Worm (Caenorhabditis elegans) whole organism, L1 larva: ENCODE data around the gene flp-21.

ENCODE experiments used
- C34B4.2 ChIP-seq: sonication (generic microtip); optimal IDR thresholded peaks from 2 replicates; lab custom pipeline; 2017; ENCODE audit warnings: mild to moderate bottlenecking, missing genetic modification characterization, missing compliant biosample characterization
- aha-1 ChIP-seq: fragments of 150-350 bp; optimal IDR thresholded peaks from 2 replicates; lab custom pipeline; 2014; ENCODE audit warnings: missing biosample characterization, missing genetic modification characterization
- ceh-82 ChIP-seq, 3 experiments: fragments of 150-350 bp in 1 of 3; sonication (generic microtip) in 2 of 3; optimal IDR thresholded peaks; 2 replicates each; lab custom pipeline; 2014 to 2017; ENCODE audit warnings: missing biosample characterization in 3 of 3, missing genetic modification characterization in 3 of 3
- dpl-1 ChIP-seq, 3 experiments: fragments of 150-350 bp in 2 of 3; sonication (generic microtip) in 1 of 3; optimal IDR thresholded peaks; 2 replicates each; lab custom pipeline; 2014 to 2017; ENCODE audit warnings: missing biosample characterization in 3 of 3, missing genetic modification characterization in 3 of 3, missing genetic modification reagents in 3 of 3
- fkh-8 ChIP-seq: sonication (generic microtip); optimal IDR thresholded peaks from 2 replicates; lab custom pipeline; 2016; ENCODE audit warnings: mild to moderate bottlenecking, missing genetic modification characterization, missing compliant biosample characterization
- lin-39 ChIP-seq: fragments of 150-350 bp; optimal IDR thresholded peaks from 2 replicates; lab custom pipeline; 2014; ENCODE audit warnings: missing biosample characterization, missing genetic modification reagents, missing genetic modification characterization
- nhr-12 ChIP-seq: sonication (generic microtip); optimal IDR thresholded peaks from 2 replicates; lab custom pipeline; 2017; ENCODE audit warnings: missing biosample characterization, missing genetic modification characterization
- tbx-2 ChIP-seq: sonication (generic microtip); optimal IDR thresholded peaks from 2 replicates; lab custom pipeline; 2016; ENCODE audit warnings: missing genetic modification characterization, missing compliant biosample characterization

- TF ChIP-seq dpl-1 (GFP tag; optimal IDR thresholded peaks at IDR 0.05; lab: Kevin White, UChicago) (no peak), lin-39 (no peak), C34B4.2 (no peak), nhr-12 (tag; lab: Kevin White, UChicago) (no peak), ceh-82 (tag; optimal IDR thresholded peaks at IDR 0.05; lab: Kevin White, UChicago) (no peak), tbx-2 (tag; lab: Kevin White, UChicago) (no peak), aha-1 (tag; lab: Kevin White, UChicago) (no peak), fkh-8 (tag; lab: Kevin White, UChicago) (no peak)
Observed at ce11 chrV:7785885-7786284, 7.3 kb upstream of the flp-21 start.
